Worm (Caenorhabditis elegans): ENCODE results near the gene Y46G5A.22.

The Y46G5A.22 gene

DNA sequence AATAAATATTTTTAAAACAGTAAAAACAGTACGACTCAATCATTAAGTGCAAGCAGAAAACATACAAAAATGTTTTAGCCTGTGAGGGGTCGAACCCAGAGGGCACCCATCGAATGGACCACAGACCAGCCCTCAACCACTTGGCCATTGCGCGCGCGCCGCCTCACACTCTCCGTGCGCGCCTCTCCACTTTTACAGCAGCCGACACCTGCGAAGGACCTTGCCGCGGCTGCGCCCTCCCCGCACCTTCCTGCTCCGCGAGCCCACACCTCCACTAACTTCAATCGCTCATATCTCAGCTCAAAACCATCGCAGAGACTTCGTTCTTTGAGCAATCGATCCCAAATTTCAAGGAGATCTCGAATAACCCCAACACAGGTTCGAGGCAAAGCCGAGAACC is 40.0 kb downstream of the Y46G5A.22 start (continued):
- peak; percentile 53; the same call in 1 of the 2 replicates for TF ChIP-seq hmg-20 (GFP tag; IDR thresholded peaks at IDR 0.05)
- peak; percentile 81 for TF ChIP-seq him-1 (tag; optimal IDR thresholded peaks at IDR 0.05)
- TF ChIP-seq ekl-4 (GFP tag; IDR thresholded peaks at IDR 0.05) = peak; percentile 71; the same call in 1 of the 2 replicates
- peak; percentile 80 for TF ChIP-seq attf-6 (GFP tag; IDR thresholded peaks at IDR 0.05)

DNA sequence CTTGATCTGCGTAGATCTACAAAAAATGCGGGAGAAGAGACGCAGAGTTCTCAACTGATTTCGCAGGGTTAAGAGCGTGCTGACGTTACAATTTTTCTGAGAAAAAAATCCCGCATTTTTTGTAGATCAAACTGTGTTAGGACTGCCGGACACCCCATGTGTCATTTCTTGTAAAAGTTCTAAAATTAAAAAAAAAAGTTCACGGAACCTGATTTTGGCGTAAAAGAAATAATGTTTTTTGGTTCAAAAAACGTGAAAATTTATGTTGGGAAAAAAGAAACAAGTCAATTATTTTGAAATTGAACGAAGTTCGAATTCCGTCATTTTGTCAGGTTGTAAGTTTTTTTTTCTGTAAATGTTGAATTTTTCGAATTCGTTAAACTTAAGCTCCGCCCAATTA is 42.0 kb downstream of the Y46G5A.22 start, which contains the start of gene Y46G5A.34:
Gene Y46G5A.34, plus strand, starts transcription at position 301 of the 400 bp plus-strand sequence.
- no peak for TF ChIP-seq aptf-3 (GFP tag; IDR thresholded peaks at IDR 0.05)
- TF ChIP-seq nhr-80 (tag; optimal IDR thresholded peaks at IDR 0.05) = no peak
- TF ChIP-seq let-526 (GFP tag; IDR thresholded peaks at IDR 0.05) = no peak
- no peak for TF ChIP-seq aptf-2 (GFP tag; conservative IDR thresholded peaks at IDR 0.05)
- no peak for TF ChIP-seq ceh-58 (GFP tag; IDR thresholded peaks at IDR 0.05)
- no peak for TF ChIP-seq lin-35 (GFP tag; optimal IDR thresholded peaks at IDR 0.05)
- TF ChIP-seq rec-8 (tag; optimal IDR thresholded peaks at IDR 0.05) = no peak
- no peak for TF ChIP-seq snpc-4 (GFP tag; optimal IDR thresholded peaks at IDR 0.05)
- TF ChIP-seq snpc-4 (tag; optimal IDR thresholded peaks at IDR 0.05) = no peak
- no peak for TF ChIP-seq chd-7 (tag; optimal IDR thresholded peaks at IDR 0.05)
- no peak for TF ChIP-seq attf-6 (GFP tag; IDR thresholded peaks at IDR 0.05)
- TF ChIP-seq tbx-9 (tag; optimal IDR thresholded peaks at IDR 0.05; ENCODE audit: borderline replicate concordance) = no peak
- no peak for TF ChIP-seq K11D2.4 (GFP tag; IDR thresholded peaks at IDR 0.05)

ce11 chrII:12774402-12774801 is 44.0 kb downstream of the Y46G5A.22 start, which contains the start of gene Y46G5A.14:
Y46G5A.14 (plus strand) TSS chrII:12774702.
- TF ChIP-seq rpc-1 (optimal IDR thresholded peaks at IDR 0.05) (no peak), rpc-1 (tag; optimal IDR thresholded peaks at IDR 0.05) (no peak), him-1 (tag; optimal IDR thresholded peaks at IDR 0.05) (peak; percentile 25)

DNA sequence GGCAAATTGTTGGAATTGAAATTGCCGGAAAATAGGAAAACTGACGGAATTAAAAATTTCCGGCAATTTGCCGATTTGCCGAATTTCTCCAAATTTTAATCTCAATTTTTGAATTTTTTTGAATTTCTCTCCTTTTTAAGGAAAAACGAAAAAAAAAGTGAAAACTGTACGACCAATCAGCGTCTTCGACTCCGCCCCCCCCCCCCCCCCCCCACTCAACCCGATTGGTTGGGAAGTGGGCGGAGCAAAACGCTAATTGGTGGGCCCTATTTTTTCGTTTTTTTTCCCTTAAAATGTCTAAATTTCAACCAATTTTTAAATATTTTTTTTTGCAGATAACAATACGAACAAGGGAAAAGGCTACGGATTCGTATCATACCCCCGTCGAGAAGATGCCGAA is 48.4 kb downstream of the Y46G5A.22 start:
- TF ChIP-seq zfh-2 (GFP tag; conservative IDR thresholded peaks at IDR 0.05) (peak; percentile 72), ztf-6 (GFP tag; IDR thresholded peaks at IDR 0.05) (no peak), Y53F4B.3 (GFP tag; IDR thresholded peaks at IDR 0.05) (no peak), tbp1 (GFP tag; optimal IDR thresholded peaks at IDR 0.05) (no peak), nhr-179 (tag; optimal IDR thresholded peaks at IDR 0.05) (no peak), fkh-3 (tag; optimal IDR thresholded peaks at IDR 0.05) (no peak), lin-26 (GFP tag; IDR thresholded peaks at IDR 0.05) (no peak), repo-1 (tag; optimal IDR thresholded peaks at IDR 0.05) (no peak), B0035.1 (tag; optimal IDR thresholded peaks at IDR 0.05) (no peak), Y56A3A.18 (GFP tag; IDR thresholded peaks at IDR 0.05) (no peak), egl-44 (GFP tag; IDR thresholded peaks at IDR 0.05) (no peak), F37B4.10 (GFP tag; IDR thresholded peaks at IDR 0.05) (no peak), egrh-3 (GFP tag; IDR thresholded peaks at IDR 0.05) (peak; percentile 85), ztf-22 (GFP tag; optimal IDR thresholded peaks at IDR 0.05) (no peak), ztf-25 (GFP tag; IDR thresholded peaks at IDR 0.05) (no peak), mcd-1 (GFP tag; IDR thresholded peaks at IDR 0.05) (0 out of 2 replicates have a peak, but pooled peaks have one; percentile 38), F39B2.1 (GFP tag; IDR thresholded peaks at IDR 0.05) (no peak), ceh-40 (GFP tag; IDR thresholded peaks at IDR 0.05) (no peak), nhr-27 (tag; optimal IDR thresholded peaks at IDR 0.05) (no peak), attf-3 (GFP tag; conservative IDR thresholded peaks at IDR 0.05) (no peak), rec-8 (tag; optimal IDR thresholded peaks at IDR 0.05) (no peak), lin-54 (GFP tag; optimal IDR thresholded peaks at IDR 0.05) (no peak), ccch-3 (GFP tag; optimal IDR thresholded peaks at IDR 0.05) (no peak)
